Fruit fly (Drosophila melanogaster): Measurements from ENCODE around the gene Hex-t1.

The Hex-t1 gene

dm6 chr3R:26480362-26480761 is 31.5 kb downstream of the Hex-t1 start:
- 0 out of 2 replicates have a peak, but pooled peaks have one; percentile 24 for TF ChIP-seq Drgx (GFP tag; IDR thresholded peaks at IDR 0.05)
- TF ChIP-seq amos (GFP tag; IDR thresholded peaks at IDR 0.05; ENCODE audit: partially characterized antibody) = no peak

dm6 chr3R:26481231-26481630 is 32.4 kb downstream of the Hex-t1 start:
- no peak for TF ChIP-seq toy (GFP tag; IDR thresholded peaks at IDR 0.05)
- TF ChIP-seq mirr (GFP tag; optimal IDR thresholded peaks at IDR 0.05) = no peak
- TF ChIP-seq chinmo (GFP tag; IDR thresholded peaks at IDR 0.05; ENCODE audit: partially characterized antibody) = no peak
- TF ChIP-seq H2.0 (GFP tag; IDR thresholded peaks at IDR 0.05) = no peak

- TF ChIP-seq CG1233 (GFP tag; optimal IDR thresholded peaks at IDR 0.05) = no peak
Observed at dm6 chr3R:26483657-26484056, 34.8 kb downstream of the Hex-t1 start.

dm6 chr3R:26484511-26484910 is 35.6 kb downstream of the Hex-t1 start:
- TF ChIP-seq CG6765 (GFP tag; optimal IDR thresholded peaks at IDR 0.05) (no peak), bowl (GFP tag; IDR thresholded peaks at IDR 0.05) (no peak), gsb-n (tag; optimal IDR thresholded peaks at IDR 0.05) (no peak), emc (GFP tag; optimal IDR thresholded peaks at IDR 0.05) (no peak), ssp (GFP tag; IDR thresholded peaks at IDR 0.05) (no peak), HHEX (GFP tag; optimal IDR thresholded peaks at IDR 0.05) (no peak), CG7786 (GFP tag; optimal IDR thresholded peaks at IDR 0.05) (no peak), chn (GFP tag; optimal IDR thresholded peaks at IDR 0.05) (no peak), CG11504 (tag; optimal IDR thresholded peaks at IDR 0.05) (no peak), CG10959 (GFP tag; IDR thresholded peaks at IDR 0.05) (no peak), salm (tag; optimal IDR thresholded peaks at IDR 0.05) (no peak), CG1603 (tag; optimal IDR thresholded peaks at IDR 0.05) (no peak), kay (GFP tag; optimal IDR thresholded peaks at IDR 0.05) (no peak), Poxn (GFP tag; IDR thresholded peaks at IDR 0.05) (no peak), shn (GFP tag; optimal IDR thresholded peaks at IDR 0.05) (no peak), HmgZ (tag; optimal IDR thresholded peaks at IDR 0.05) (no peak), CG7745 (tag; optimal IDR thresholded peaks at IDR 0.05) (no peak), CG4730 (GFP tag; IDR thresholded peaks at IDR 0.05) (no peak), Hey (tag; optimal IDR thresholded peaks at IDR 0.05) (no peak)

dm6 chr3R:26485240-26485865 is 36.5 kb downstream of the Hex-t1 start:
- TF ChIP-seq Nf-YA (GFP tag; IDR thresholded peaks at IDR 0.05) (no peak), CG7963 (GFP tag; IDR thresholded peaks at IDR 0.05; ENCODE audit: partially characterized antibody) (no peak), Mrtf (GFP tag; IDR thresholded peaks at IDR 0.05) (no peak), sob (GFP tag; IDR thresholded peaks at IDR 0.05) (no peak), nom (GFP tag; optimal IDR thresholded peaks at IDR 0.05) (peak; percentile 18), sens (GFP tag) (peak; percentile 15), yki (optimal IDR thresholded peaks at IDR 0.05) (no peak)

- TF ChIP-seq CG6175 (GFP tag; IDR thresholded peaks at IDR 0.05) (no peak), Hey (tag; optimal IDR thresholded peaks at IDR 0.05) (no peak), zfh1 (GFP tag; IDR thresholded peaks at IDR 0.05) (0 out of 3 replicates have a peak, but pooled peaks have one; percentile 14), hbn (GFP tag; IDR thresholded peaks at IDR 0.05; ENCODE audit: partially characterized antibody) (no peak), Drgx (GFP tag; IDR thresholded peaks at IDR 0.05) (peak; percentile 77), Ets65A (GFP tag) (peak; percentile 11), sens (GFP tag) (peak; percentile 63), CG3995 (GFP tag; optimal IDR thresholded peaks at IDR 0.05) (no peak), grau (tag; optimal IDR thresholded peaks at IDR 0.05) (no peak), chn (GFP tag; optimal IDR thresholded peaks at IDR 0.05) (no peak), nom (GFP tag; optimal IDR thresholded peaks at IDR 0.05) (peak; percentile 66), da (GFP tag; optimal IDR thresholded peaks at IDR 0.05) (no peak), bsh (GFP tag; optimal IDR thresholded peaks at IDR 0.05) (peak in 1 of 2 experiments; percentile 22)
Observed at dm6 chr3R:26489456-26489855, 40.6 kb downstream of the Hex-t1 start.

Data from whole organism, embryonic.